Worm (Caenorhabditis elegans): ENCODE measurements around the gene M163.5.

The M163.5 gene

DNA sequence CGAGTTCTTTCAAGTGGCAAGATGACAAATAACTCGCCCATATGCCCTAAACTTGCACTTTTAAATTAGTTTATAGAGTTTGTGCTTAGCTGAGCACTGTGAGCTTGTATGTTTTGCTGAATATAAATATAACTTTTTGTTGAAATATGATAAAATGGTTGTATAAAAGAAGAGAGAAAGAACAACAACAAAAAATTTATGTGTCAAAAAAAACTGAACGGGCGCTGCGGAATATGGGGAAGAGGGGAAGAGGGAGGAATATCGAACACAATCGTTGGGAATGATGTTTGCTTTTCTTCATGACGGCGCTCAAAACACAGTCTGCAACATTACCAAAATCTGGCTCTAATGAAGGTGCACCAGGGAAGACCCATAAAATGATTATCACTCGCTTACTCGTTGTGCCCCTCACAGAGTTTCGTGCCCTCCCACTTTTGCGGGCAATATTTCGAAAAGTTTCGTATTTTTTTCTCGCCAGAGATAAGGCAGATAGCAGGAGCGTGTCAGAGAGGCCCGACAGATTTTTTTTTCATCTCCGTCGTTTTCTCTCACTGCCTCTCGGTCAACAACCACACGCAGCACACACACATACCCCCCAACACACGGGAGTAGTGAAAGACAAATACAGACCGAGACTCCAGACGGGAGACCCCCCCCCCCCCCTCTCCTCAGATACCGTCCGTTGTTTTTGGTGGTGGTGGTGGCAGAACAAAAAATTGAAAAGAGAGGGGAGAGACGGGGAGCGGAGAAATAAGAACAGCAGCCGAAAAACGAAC is 31.9 kb downstream of the M163.5 start (continued):
- no peak for TF ChIP-seq Y55F3AM.14 (GFP tag; optimal IDR thresholded peaks at IDR 0.05)
- no peak for TF ChIP-seq ztf-11 (tag; optimal IDR thresholded peaks at IDR 0.05)
- TF ChIP-seq nhr-25 (tag; optimal IDR thresholded peaks at IDR 0.05) = peak; percentile 62
- TF ChIP-seq nhr-23 (tag; optimal IDR thresholded peaks at IDR 0.05) = no peak
- TF ChIP-seq ceh-16 (tag; optimal IDR thresholded peaks at IDR 0.05) = no peak
- TF ChIP-seq alr-1 (tag; optimal IDR thresholded peaks at IDR 0.05) = no peak
- no peak for TF ChIP-seq ceh-82 (tag; optimal IDR thresholded peaks at IDR 0.05)
- no peak for TF ChIP-seq sem-4 (tag; optimal IDR thresholded peaks at IDR 0.05)
- TF ChIP-seq lin-13 (GFP tag; optimal IDR thresholded peaks at IDR 0.05) = no peak
- TF ChIP-seq sma-9 (GFP tag; optimal IDR thresholded peaks at IDR 0.05) = peak; percentile 83
- TF ChIP-seq sma-9 (tag; optimal IDR thresholded peaks at IDR 0.05) = peak; percentile 5
- no peak for TF ChIP-seq dmd-4 (tag; optimal IDR thresholded peaks at IDR 0.05)
- no peak for TF ChIP-seq unc-62 (GFP tag; optimal IDR thresholded peaks at IDR 0.05)
- TF ChIP-seq zag-1 (tag; optimal IDR thresholded peaks at IDR 0.05) = no peak

DNA sequence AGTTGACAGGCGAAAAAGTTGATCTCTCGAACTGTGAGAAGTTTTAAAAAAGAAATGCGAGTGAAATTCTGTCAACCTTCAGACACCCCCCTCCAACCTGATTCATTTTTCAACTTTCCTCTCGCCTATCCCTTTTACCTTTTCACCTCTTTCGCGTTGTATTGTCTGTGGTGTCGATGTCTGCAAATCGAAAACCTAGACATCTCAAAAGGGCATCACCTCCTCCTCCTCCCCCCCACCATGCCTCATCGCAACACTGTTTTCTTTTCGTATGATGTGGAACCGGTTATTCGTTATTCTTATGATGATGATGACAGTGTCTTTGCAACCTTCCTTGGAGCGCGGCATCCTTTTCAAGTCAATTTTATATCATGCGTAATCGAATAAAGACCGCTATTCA is 34.2 kb downstream of the M163.5 start:
- TF ChIP-seq nhr-129 (tag; optimal IDR thresholded peaks at IDR 0.05) (peak; percentile 53), nhr-77 (tag; optimal IDR thresholded peaks at IDR 0.05) (no peak), F13H6.1 (tag; optimal IDR thresholded peaks at IDR 0.05) (peak; percentile 46), nhr-21 (tag; optimal IDR thresholded peaks at IDR 0.05) (peak; percentile 83), blmp-1 (tag; optimal IDR thresholded peaks at IDR 0.05; ENCODE audit: insufficient read depth) (peak; percentile 97), sma-3 (GFP tag; optimal IDR thresholded peaks at IDR 0.05) (peak; percentile 69), fos-1 (tag; optimal IDR thresholded peaks at IDR 0.05) (peak; percentile 43), gmeb-1 (tag; optimal IDR thresholded peaks at IDR 0.05) (no peak), nhr-25 (tag; optimal IDR thresholded peaks at IDR 0.05) (peak; percentile 94), nhr-6 (tag; optimal IDR thresholded peaks at IDR 0.05) (peak; percentile 51), ceh-16 (tag; optimal IDR thresholded peaks at IDR 0.05) (peak; percentile 47), ama-1 (optimal IDR thresholded peaks at IDR 0.05) (no peak), sma-9 (GFP tag; optimal IDR thresholded peaks at IDR 0.05) (peak; percentile 80), sma-9 (tag; optimal IDR thresholded peaks at IDR 0.05) (no peak), nhr-23 (tag; optimal IDR thresholded peaks at IDR 0.05) (no peak), ztf-4 (tag; optimal IDR thresholded peaks at IDR 0.05) (no peak), egl-27 (tag; optimal IDR thresholded peaks at IDR 0.05) (peak; percentile 54), unc-62 (GFP tag; optimal IDR thresholded peaks at IDR 0.05) (no peak), sem-4 (tag; optimal IDR thresholded peaks at IDR 0.05) (peak; percentile 26)

DNA sequence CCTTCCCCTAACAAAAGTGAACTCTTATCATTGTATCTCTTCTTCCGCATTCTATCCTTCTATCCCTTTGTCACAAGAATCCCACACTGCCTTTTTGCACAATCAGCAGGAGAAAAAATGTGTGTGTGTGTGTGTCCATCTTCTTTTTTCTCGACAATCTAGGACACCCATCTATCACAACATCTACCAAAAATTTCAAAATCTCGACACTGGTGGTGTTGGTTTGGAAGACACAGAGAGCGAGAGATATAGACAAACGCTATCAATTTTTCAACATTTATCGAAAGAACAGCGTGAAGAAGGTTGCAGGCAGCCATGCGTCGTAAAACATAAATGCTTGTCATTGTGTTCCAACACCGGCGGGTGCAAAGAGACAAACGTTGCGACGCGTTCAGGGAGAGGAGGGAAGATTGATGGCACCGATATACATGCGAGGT is 35.0 kb downstream of the M163.5 start:
- TF ChIP-seq mab-5 (tag; optimal IDR thresholded peaks at IDR 0.05) (no peak), ama-1 (optimal IDR thresholded peaks at IDR 0.05) (no peak), zag-1 (tag; optimal IDR thresholded peaks at IDR 0.05) (no peak), ceh-16 (tag; optimal IDR thresholded peaks at IDR 0.05) (peak; percentile 67), lsy-2 (tag; optimal IDR thresholded peaks at IDR 0.05) (peak in 1 of 2 experiments; percentile 64), lin-13 (GFP tag; optimal IDR thresholded peaks at IDR 0.05) (peak; percentile 24), ztf-4 (tag; optimal IDR thresholded peaks at IDR 0.05) (peak; percentile 24), unc-55 (GFP tag; optimal IDR thresholded peaks at IDR 0.05) (no peak), nhr-11 (tag; optimal IDR thresholded peaks at IDR 0.05) (no peak), sma-9 (GFP tag; optimal IDR thresholded peaks at IDR 0.05) (peak; percentile 93), sma-9 (tag; optimal IDR thresholded peaks at IDR 0.05) (no peak), sma-3 (GFP tag; optimal IDR thresholded peaks at IDR 0.05) (peak; percentile 66), snpc-4 (tag; optimal IDR thresholded peaks at IDR 0.05) (no peak), fos-1 (tag; optimal IDR thresholded peaks at IDR 0.05) (peak; percentile 53), Y55F3AM.14 (GFP tag; optimal IDR thresholded peaks at IDR 0.05) (no peak), ZK546.5 (tag; optimal IDR thresholded peaks at IDR 0.05) (no peak), gmeb-1 (tag; optimal IDR thresholded peaks at IDR 0.05) (no peak), aly-2 (tag; optimal IDR thresholded peaks at IDR 0.05) (no peak), ztf-1 (GFP tag; conservative IDR thresholded peaks at IDR 0.05) (no peak), nhr-129 (tag; optimal IDR thresholded peaks at IDR 0.05) (peak; percentile 82), ztf-11 (tag; optimal IDR thresholded peaks at IDR 0.05) (no peak), unc-62 (GFP tag; optimal IDR thresholded peaks at IDR 0.05) (peak; percentile 74), nhr-21 (tag; optimal IDR thresholded peaks at IDR 0.05) (peak; percentile 84), nhr-77 (tag; optimal IDR thresholded peaks at IDR 0.05) (no peak), nhr-6 (tag; optimal IDR thresholded peaks at IDR 0.05) (peak; percentile 51), C34F6.9 (tag; optimal IDR thresholded peaks at IDR 0.05) (peak; percentile 49), peb-1 (tag; optimal IDR thresholded peaks at IDR 0.05) (no peak), ceh-82 (tag; optimal IDR thresholded peaks at IDR 0.05) (no peak), mbf-1 (tag; optimal IDR thresholded peaks at IDR 0.05) (no peak), F13H6.1 (tag; optimal IDR thresholded peaks at IDR 0.05) (peak; percentile 81), crh-2 (tag; optimal IDR thresholded peaks at IDR 0.05) (peak; percentile 46), skn-1 (tag; optimal IDR thresholded peaks at IDR 0.05) (no peak), nhr-23 (tag; optimal IDR thresholded peaks at IDR 0.05) (no peak), nhr-237 (tag; optimal IDR thresholded peaks at IDR 0.05) (no peak), dmd-4 (tag; optimal IDR thresholded peaks at IDR 0.05) (no peak), alr-1 (tag; optimal IDR thresholded peaks at IDR 0.05) (no peak), sem-4 (tag; optimal IDR thresholded peaks at IDR 0.05) (peak; percentile 78), lin-39 (tag; optimal IDR thresholded peaks at IDR 0.05) (no peak), egl-27 (tag; optimal IDR thresholded peaks at IDR 0.05) (peak; percentile 91), mdl-1 (tag; optimal IDR thresholded peaks at IDR 0.05) (peak in 1 of 2 experiments; percentile 10), blmp-1 (tag; optimal IDR thresholded peaks at IDR 0.05; ENCODE audit: insufficient read depth) (peak; percentile 73), R02D3.7 (tag; optimal IDR thresholded peaks at IDR 0.05) (no peak), nhr-25 (tag; optimal IDR thresholded peaks at IDR 0.05) (peak; percentile 88)

All from whole organism, L2 larva.